Worm (Caenorhabditis elegans) whole organism, L4 larva: ENCODE measurements around the gene vang-1.

Experiments
- F37D6.2 ChIP-seq: sonication (generic microtip); optimal IDR thresholded peaks from 2 replicates; lab custom pipeline; 2016; ENCODE audit warnings: mild to moderate bottlenecking, missing genetic modification characterization, missing compliant biosample characterization
- F49E8.2 ChIP-seq: sonication (generic microtip); optimal IDR thresholded peaks from 2 replicates; lab custom pipeline; 2016; ENCODE audit warnings: missing compliant biosample characterization, mild to moderate bottlenecking, missing genetic modification characterization, borderline replicate concordance
- R02D3.7 ChIP-seq: fragments of 150-350 bp; sonication (generic microtip); optimal IDR thresholded peaks from 3 replicates; lab custom pipeline; 2014; ENCODE audit warnings: missing biosample characterization, missing genetic modification characterization
- Y105C5A.15 ChIP-seq: fragments of 200-800 bp; sonication (Bioruptor generic); IDR thresholded peaks from 2 replicates; pipeline ENCODE4 v1.3.6; 2022; ENCODE audit warnings: missing genetic modification characterization, missing compliant biosample characterization
- Y5F2A.4 ChIP-seq: fragments of 200-800 bp; sonication (Bioruptor generic); optimal IDR thresholded peaks from 2 replicates; lab custom pipeline; 2018; ENCODE audit warnings: mild to moderate bottlenecking, missing genetic modification characterization, missing compliant biosample characterization
- Y75B8A.6 ChIP-seq: fragments of 200-800 bp; sonication (Bioruptor generic); IDR thresholded peaks from 2 replicates; pipeline ENCODE4 v1.3.6; 2022; ENCODE audit warnings: missing genetic modification reagents, missing genetic modification characterization, missing compliant biosample characterization
- ZK337.2 ChIP-seq: fragments of 200-800 bp; sonication (Bioruptor generic); IDR thresholded peaks from 2 replicates; pipeline ENCODE4 v1.3.6; 2022; ENCODE audit warnings: missing genetic modification reagents, missing genetic modification characterization, missing compliant biosample characterization
- aha-1 ChIP-seq: fragments of 150-350 bp; peaks from one replicate; lab custom pipeline; 2014; ENCODE audit warnings: missing biosample characterization, missing genetic modification characterization
- attf-4 ChIP-seq: sonication (generic microtip); optimal IDR thresholded peaks from 3 replicates; lab custom pipeline; 2017; ENCODE audit warnings: missing biosample characterization, missing genetic modification characterization
- ceh-44 ChIP-seq: fragments of 200-800 bp; sonication (Bioruptor generic); IDR thresholded peaks from 2 replicates; pipeline ENCODE4 v1.3.6; 2022; ENCODE audit warnings: missing genetic modification reagents, missing genetic modification characterization, missing compliant biosample characterization
- cey-2 ChIP-seq: sonication (generic microtip); optimal IDR thresholded peaks from 3 replicates; lab custom pipeline; 2017; ENCODE audit warnings: missing genetic modification characterization, mild to moderate bottlenecking, missing compliant biosample characterization, antibody characterized with exemption, borderline replicate concordance; ENCODE audit not compliant: insufficient read depth
- daf-12 ChIP-seq: fragments of 150-350 bp; optimal IDR thresholded peaks from 2 replicates; lab custom pipeline; 2014; ENCODE audit warnings: missing biosample characterization, missing genetic modification reagents, missing genetic modification characterization
- daf-8 ChIP-seq: fragments of 200-800 bp; sonication (Bioruptor generic); IDR thresholded peaks from 2 replicates; pipeline ENCODE4 v1.3.6; 2022; ENCODE audit warnings: missing genetic modification characterization, missing compliant biosample characterization
- duxl-1 ChIP-seq: sonication (generic microtip); optimal IDR thresholded peaks from 2 replicates; lab custom pipeline; 2016; ENCODE audit warnings: mild to moderate bottlenecking, missing genetic modification characterization, moderate library complexity, missing compliant biosample characterization; ENCODE audit not compliant: poor library complexity
- egl-27 ChIP-seq: sonication (generic microtip); optimal IDR thresholded peaks from 3 replicates; lab custom pipeline; 2017; ENCODE audit warnings: missing biosample characterization, missing genetic modification reagents, missing genetic modification characterization
- fkh-10 ChIP-seq: fragments of 150-350 bp; optimal IDR thresholded peaks from 2 replicates; lab custom pipeline; 2014; ENCODE audit warnings: missing biosample characterization, missing genetic modification reagents, missing genetic modification characterization
- gei-8 ChIP-seq: fragments of 200-800 bp; sonication (Bioruptor generic); optimal IDR thresholded peaks from 2 replicates; lab custom pipeline; 2018; ENCODE audit warnings: mild to moderate bottlenecking, missing genetic modification characterization, missing compliant biosample characterization
- hlh-11 ChIP-seq: fragments of 200-800 bp; sonication (Bioruptor generic); optimal IDR thresholded peaks from 2 replicates; lab custom pipeline; 2018; ENCODE audit warnings: mild to moderate bottlenecking, missing genetic modification characterization, missing compliant biosample characterization
- hlh-30 ChIP-seq: sonication (generic microtip); optimal IDR thresholded peaks from 2 replicates; lab custom pipeline; 2017; ENCODE audit warnings: antibody characterized with exemption, mild to moderate bottlenecking, missing genetic modification characterization, missing compliant biosample characterization; ENCODE audit not compliant: insufficient read depth
- lim-7 ChIP-seq: fragments of 200-800 bp; sonication (Bioruptor generic); IDR thresholded peaks from 2 replicates; pipeline ENCODE4 v1.3.6; 2022; ENCODE audit warnings: missing genetic modification characterization, missing compliant biosample characterization
- lin-29 ChIP-seq: fragments of 200-800 bp; sonication (Bioruptor generic); IDR thresholded peaks from 2 replicates; pipeline ENCODE4 v1.3.6; 2022; ENCODE audit warnings: missing genetic modification reagents, missing genetic modification characterization, missing compliant biosample characterization
- mep-1 ChIP-seq: fragments of 150-350 bp; sonication (generic microtip); optimal IDR thresholded peaks from 3 replicates; lab custom pipeline; 2014; ENCODE audit warnings: missing biosample characterization, missing genetic modification characterization
- mes-2 ChIP-seq: sonication (generic microtip); optimal IDR thresholded peaks from 2 replicates; lab custom pipeline; 2016; ENCODE audit warnings: missing genotype, mild to moderate bottlenecking, missing genetic modification characterization, missing compliant biosample characterization; ENCODE audit not compliant: poor library complexity, severe bottlenecking
- nhr-10 ChIP-seq: fragments of 150-350 bp; optimal IDR thresholded peaks from 2 replicates; lab custom pipeline; 2014; ENCODE audit warnings: missing biosample characterization, missing genetic modification characterization
- nhr-25 ChIP-seq: sonication (generic microtip); optimal IDR thresholded peaks from 2 replicates; lab custom pipeline; 2017; ENCODE audit warnings: missing genetic modification characterization, mild to moderate bottlenecking, missing compliant biosample characterization, antibody characterized with exemption, moderate library complexity, borderline replicate concordance; ENCODE audit not compliant: insufficient read depth
- nhr-48 ChIP-seq: sonication (generic microtip); optimal IDR thresholded peaks from 2 replicates; lab custom pipeline; 2016; ENCODE audit warnings: mild to moderate bottlenecking, missing genetic modification characterization, missing compliant biosample characterization
- php-3 ChIP-seq: fragments of 200-800 bp; sonication (Bioruptor generic); IDR thresholded peaks from 2 replicates; pipeline ENCODE4 v1.3.6; 2022; ENCODE audit warnings: missing genetic modification reagents, missing genetic modification characterization, missing compliant biosample characterization
- rbr-2 ChIP-seq: sonication (generic microtip); optimal IDR thresholded peaks from 2 replicates; lab custom pipeline; 2016; ENCODE audit warnings: missing genotype, missing genetic modification characterization, missing compliant biosample characterization
- spr-1 ChIP-seq: sonication (generic microtip); optimal IDR thresholded peaks from 2 replicates; lab custom pipeline; 2016; ENCODE audit warnings: mild to moderate bottlenecking, missing genetic modification characterization, missing compliant biosample characterization
- unc-39 ChIP-seq: sonication (generic microtip); optimal IDR thresholded peaks from 2 replicates; lab custom pipeline; 2017; ENCODE audit warnings: missing biosample characterization, missing genetic modification characterization
- unc-62 ChIP-seq, 3 experiments: fragments of 150-350 bp in 1 of 3; sonication (generic microtip); optimal IDR thresholded peaks in 2 of 3; peaks in 1 of 3; 1 replicate in 1 of 3; 2 replicates in 2 of 3; lab custom pipeline; 2014 to 2017; ENCODE audit warnings: missing biosample characterization in 3 of 3, missing genetic modification characterization in 3 of 3, missing genetic modification reagents in 3 of 3, missing genotype in 1 of 3
- zip-2 ChIP-seq: fragments of 150-350 bp; optimal IDR thresholded peaks from 2 replicates; lab custom pipeline; 2014; ENCODE audit warnings: missing biosample characterization, missing genetic modification characterization
- ztf-11 ChIP-seq: fragments of 150-350 bp; optimal IDR thresholded peaks from 2 replicates; lab custom pipeline; 2014; ENCODE audit warnings: missing biosample characterization, missing genetic modification characterization

The vang-1 gene

ce11 chrX:2871037-2871436 lies 14.6 kb upstream of the vang-1 start, which contains the start of gene F53B3.3:
F53B3.3 (minus strand) TSS chrX:2871137.
- TF ChIP-seq aha-1 (tag; lab: Kevin White, UChicago) (peak; percentile 34), daf-8 (GFP tag; lab: Robert Waterston, UW) (no peak)
- TF ChIP-seq, all 104 proteins: peak for 1

- TF ChIP-seq unc-62 (GFP tag; optimal IDR thresholded peaks at IDR 0.05 in 1 of 2; lab: Kevin White, UChicago) = peak in 1 of 2 experiments; percentile 91
- no peak for TF ChIP-seq unc-62 (tag; optimal IDR thresholded peaks at IDR 0.05; lab: Kevin White, UChicago)
- TF ChIP-seq duxl-1 = no peak
- no peak for TF ChIP-seq ZK337.2
- TF ChIP-seq Y5F2A.4 = no peak
- no peak for TF ChIP-seq egl-27
- TF ChIP-seq attf-4 (tag; lab: Kevin White, UChicago) = no peak
Observed at ce11 chrX:2873272-2873671, 12.4 kb upstream of the vang-1 start.

- TF ChIP-seq Y105C5A.15 (GFP tag; lab: Robert Waterston, UW) (no peak), R02D3.7 (tag; lab: Kevin White, UChicago) (no peak), fkh-10 (GFP tag; lab: Kevin White, UChicago) (no peak), php-3 (no peak), Y75B8A.6 (GFP tag; lab: Robert Waterston, UW) (no peak), mes-2 (tag; lab: Kevin White, UChicago) (no peak), rbr-2 (tag; lab: Kevin White, UChicago) (no peak), cey-2 (tag; lab: Kevin White, UChicago) (no peak), hlh-11 (no peak), ztf-11 (tag; lab: Kevin White, UChicago) (no peak), zip-2 (no peak), mep-1 (tag; lab: Kevin White, UChicago) (no peak), daf-8 (GFP tag; lab: Robert Waterston, UW) (no peak), F49E8.2 (tag; lab: Kevin White, UChicago) (no peak), nhr-48 (tag; lab: Kevin White, UChicago) (no peak), unc-39 (tag; lab: Kevin White, UChicago) (no peak), lim-7 (no peak), daf-12 (tag; lab: Kevin White, UChicago) (no peak), nhr-10 (tag; lab: Kevin White, UChicago) (no peak), hlh-30 (tag; lab: Kevin White, UChicago) (no peak)
Observed at ce11 chrX:2874598-2874997, 11.1 kb upstream of the vang-1 start.

ce11 chrX:2877433-2877832 lies 8.2 kb upstream of the vang-1 start:
- TF ChIP-seq ceh-44 (GFP tag; lab: Robert Waterston, UW) (no peak), F37D6.2 (tag; lab: Kevin White, UChicago) (no peak), spr-1 (tag; lab: Kevin White, UChicago) (no peak), gei-8 (no peak), nhr-25 (tag; lab: Kevin White, UChicago) (peak; percentile 35), unc-62 (GFP tag; optimal IDR thresholded peaks at IDR 0.05 in 1 of 2; lab: Kevin White, UChicago) (peak in 1 of 2 experiments; percentile 54), unc-62 (tag; optimal IDR thresholded peaks at IDR 0.05; lab: Kevin White, UChicago) (no peak), lin-29 (GFP tag; lab: Robert Waterston, UW) (no peak)
